Fruit fly (Drosophila melanogaster) whole organism, adult: Measurements from ENCODE around the gene CG32269.

Experiments
- CG33017 ChIP-seq: fragments of 200-800 bp; sonication (Bioruptor generic); optimal IDR thresholded peaks from 2 replicates; lab custom pipeline; 2018; ENCODE audit warnings: missing biosample characterization, mild to moderate bottlenecking, missing genetic modification characterization, moderate library complexity
- CG7045 ChIP-seq: fragments of 200-800 bp; sonication (Bioruptor generic); optimal IDR thresholded peaks from 2 replicates; lab custom pipeline; 2017; ENCODE audit warnings: missing biosample characterization, mild to moderate bottlenecking, missing genetic modification characterization
- CG7101 ChIP-seq: fragments of 200-800 bp; sonication (Bioruptor generic); optimal IDR thresholded peaks from 2 replicates; lab custom pipeline; 2018; ENCODE audit warnings: missing biosample characterization, mild to moderate bottlenecking, missing genetic modification characterization, moderate library complexity
- bab1 ChIP-seq: fragments of 200-800 bp; sonication (Bioruptor generic); optimal IDR thresholded peaks from 3 replicates; lab custom pipeline; 2019; ENCODE audit warnings: missing biosample characterization, mild to moderate bottlenecking, missing genetic modification characterization, moderate library complexity
- ovo ChIP-seq: fragments of 200-800 bp; sonication (Bioruptor generic); optimal IDR thresholded peaks from 2 replicates; lab custom pipeline; 2016; ENCODE audit warnings: missing biosample characterization, missing genetic modification characterization
- tj ChIP-seq: fragments of 200-800 bp; sonication (Bioruptor generic); optimal IDR thresholded peaks from 3 replicates; lab custom pipeline; 2017; ENCODE audit warnings: missing biosample characterization, mild to moderate bottlenecking, missing genetic modification characterization, moderate library complexity

dm6 chr3L:3205349-3205748 lies 3.4 kb downstream of the CG32269 start, which contains the start of gene CG32277:
- TF ChIP-seq bab1 (GFP tag; lab: Kevin White, UChicago), result no peak
- TF ChIP-seq CG7045 (GFP tag; lab: Kevin White, UChicago), result no peak
- no peak for TF ChIP-seq ovo
- no peak for TF ChIP-seq tj (GFP tag; lab: Kevin White, UChicago)
- TF ChIP-seq CG7101 (tag; lab: Kevin White, UChicago), result no peak
- TF ChIP-seq CG33017 (tag; lab: Kevin White, UChicago), result no peak
